Worm (Caenorhabditis elegans) whole organism, L1 larva: ENCODE data around the gene H06I04.6.

ENCODE experiments used
- alr-1 ChIP-seq: fragments of 200-800 bp; sonication (Bioruptor generic); optimal IDR thresholded peaks from 2 replicates; lab custom pipeline; 2018; ENCODE audit warnings: borderline replicate concordance, mild to moderate bottlenecking, missing genetic modification characterization, missing compliant biosample characterization
- mdl-1 ChIP-seq, 2 experiments: fragments of 150-350 bp; optimal IDR thresholded peaks; 2 replicates each; lab custom pipeline; 2014 to 2017; ENCODE audit warnings: missing biosample characterization in 2 of 2, missing genetic modification characterization in 2 of 2, inconsistent platforms in 1 of 2
- mep-1 ChIP-seq: fragments of 150-350 bp; optimal IDR thresholded peaks from 2 replicates; lab custom pipeline; 2014; ENCODE audit warnings: missing biosample characterization, missing genetic modification characterization
- ztf-11 ChIP-seq, 2 experiments: sonication (generic microtip); optimal IDR thresholded peaks; 2 replicates each; lab custom pipeline; 2016 to 2017; ENCODE audit warnings: missing genetic modification characterization in 2 of 2, missing biosample characterization in 1 of 2, missing compliant biosample characterization in 1 of 2

ce11 chrIII:3106301-3106700 is 42.2 kb upstream of the H06I04.6 start:
- no peak for TF ChIP-seq ztf-11 (tag; optimal IDR thresholded peaks at IDR 0.05; lab: Kevin White, UChicago)
- no peak for TF ChIP-seq mdl-1 (tag; optimal IDR thresholded peaks at IDR 0.05; lab: Kevin White, UChicago)
- TF ChIP-seq alr-1 (tag; lab: Kevin White, UChicago) = no peak
- TF ChIP-seq mep-1 = no peak
